Worm (Caenorhabditis elegans): ENCODE data around the gene F56D6.23.

DNA sequence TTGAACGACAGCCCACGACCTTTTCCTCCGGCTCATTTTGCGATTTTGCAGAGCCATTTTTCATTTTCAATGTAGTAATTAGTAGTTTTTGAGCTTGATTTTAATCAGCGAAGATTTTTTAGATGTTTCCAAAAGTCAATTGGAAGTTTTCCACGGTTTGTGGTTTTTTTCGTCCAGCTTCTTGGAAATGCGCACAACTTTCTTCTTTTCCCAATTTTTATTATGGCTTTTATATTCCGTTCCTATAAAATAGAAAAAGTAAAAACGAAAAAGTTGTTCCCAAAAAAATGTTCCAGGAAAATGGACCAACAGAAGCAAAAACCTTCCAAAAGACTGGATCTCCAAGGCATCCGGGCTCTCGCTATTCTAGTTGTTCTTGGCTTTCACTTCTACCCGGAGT lies 32.9 kb upstream of the F56D6.23 start, which contains the start of gene oac-22:
- TF ChIP-seq sox-4 (tag; optimal IDR thresholded peaks at IDR 0.05), result no peak
- TF ChIP-seq lin-39 (tag; optimal IDR thresholded peaks at IDR 0.05), result no peak
- no peak for TF ChIP-seq nhr-12 (tag; optimal IDR thresholded peaks at IDR 0.05)
- TF ChIP-seq unc-62 (GFP tag; optimal IDR thresholded peaks at IDR 0.05), result no peak
- TF ChIP-seq ceh-63 (GFP tag; optimal IDR thresholded peaks at IDR 0.05), result no peak
- TF ChIP-seq nhr-71 (tag; optimal IDR thresholded peaks at IDR 0.05), result no peak
- TF ChIP-seq sptf-1 (tag; optimal IDR thresholded peaks at IDR 0.05), result no peak
- TF ChIP-seq hlh-4 (tag; optimal IDR thresholded peaks at IDR 0.05), result no peak
